Fruit fly (Drosophila melanogaster): ENCODE results near the gene dos.

dos gene

dm6 chr3L:2636023-2636968 is 47.1 kb downstream of the dos start (continued):
- TF ChIP-seq sc (optimal IDR thresholded peaks at IDR 0.05), result no peak
- no peak for TF ChIP-seq sc (GFP tag; optimal IDR thresholded peaks at IDR 0.05)
- TF ChIP-seq CG10979 (tag; optimal IDR thresholded peaks at IDR 0.05), result peak; percentile 29
- TF ChIP-seq chn (GFP tag; optimal IDR thresholded peaks at IDR 0.05), result no peak
- TF ChIP-seq Ravus (GFP tag; IDR thresholded peaks at IDR 0.05), result no peak
- peak; percentile 12 for TF ChIP-seq CG17829 (tag; optimal IDR thresholded peaks at IDR 0.05)
- TF ChIP-seq nau (GFP tag; optimal IDR thresholded peaks at IDR 0.05), result no peak
- TF ChIP-seq CG30431 (GFP tag; optimal IDR thresholded peaks at IDR 0.05), result no peak
- TF ChIP-seq h (optimal IDR thresholded peaks at IDR 0.05), result no peak
- TF ChIP-seq bsh (GFP tag; optimal IDR thresholded peaks at IDR 0.05), result no peak
- no peak for TF ChIP-seq Hsf (GFP tag; optimal IDR thresholded peaks at IDR 0.05)
- no peak for TF ChIP-seq CG31224 (GFP tag; IDR thresholded peaks at IDR 0.05)
- peak; percentile 7 for TF ChIP-seq lbe (GFP tag; optimal IDR thresholded peaks at IDR 0.05)
- peak; percentile 16 for TF ChIP-seq BtbVII (GFP tag; optimal IDR thresholded peaks at IDR 0.05)
- no peak for TF ChIP-seq CG16813 (GFP tag; IDR thresholded peaks at IDR 0.05; ENCODE audit: partially characterized antibody)
- TF ChIP-seq Usf (GFP tag; optimal IDR thresholded peaks at IDR 0.05), result no peak
- peak; percentile 29; the same call in 1 of the 3 replicates for TF ChIP-seq ase (GFP tag; IDR thresholded peaks at IDR 0.05)
- TF ChIP-seq org-1 (GFP tag; optimal IDR thresholded peaks at IDR 0.05), result no peak
- no peak for TF ChIP-seq CG14667 (GFP tag; IDR thresholded peaks at IDR 0.05)
- no peak for TF ChIP-seq pum (GFP tag; optimal IDR thresholded peaks at IDR 0.05)
- no peak for TF ChIP-seq CG42726 (GFP tag; IDR thresholded peaks at IDR 0.05; ENCODE audit: partially characterized antibody)
- no peak for TF ChIP-seq CG8765 (GFP tag; IDR thresholded peaks at IDR 0.05)
- no peak for TF ChIP-seq Hr3 (GFP tag; optimal IDR thresholded peaks at IDR 0.05)
- no peak for TF ChIP-seq Max (GFP tag; optimal IDR thresholded peaks at IDR 0.05)
- TF ChIP-seq CrebB (tag; optimal IDR thresholded peaks at IDR 0.05), result no peak
- no peak for TF ChIP-seq MTF-1 (GFP tag; optimal IDR thresholded peaks at IDR 0.05; ENCODE audit: borderline replicate concordance)
- no peak for TF ChIP-seq grn (GFP tag; optimal IDR thresholded peaks at IDR 0.05)
- no peak for TF ChIP-seq bbx (GFP tag; IDR thresholded peaks at IDR 0.05; ENCODE audit: partially characterized antibody)
- peak; percentile 46 for TF ChIP-seq Rfx (GFP tag; IDR thresholded peaks at IDR 0.05)
- TF ChIP-seq gcm2 (GFP tag; optimal IDR thresholded peaks at IDR 0.05), result no peak
- TF ChIP-seq ERR (GFP tag; optimal IDR thresholded peaks at IDR 0.05), result no peak
- 0 out of 2 replicates have a peak, but pooled peaks have one; percentile 21 for TF ChIP-seq Bgb (GFP tag; IDR thresholded peaks at IDR 0.05; ENCODE audit: partially characterized antibody)
- TF ChIP-seq Oli (tag; optimal IDR thresholded peaks at IDR 0.05), result peak; percentile 27
- no peak for TF ChIP-seq HmgD (GFP tag; optimal IDR thresholded peaks at IDR 0.05)
- no peak for TF ChIP-seq CG2678 (tag; optimal IDR thresholded peaks at IDR 0.05)
- no peak for TF ChIP-seq CG1233 (GFP tag; optimal IDR thresholded peaks at IDR 0.05)
- no peak for TF ChIP-seq TFAM (GFP tag; optimal IDR thresholded peaks at IDR 0.05)
- TF ChIP-seq CG8924 (tag; optimal IDR thresholded peaks at IDR 0.05), result no peak
- no peak for TF ChIP-seq ssp (GFP tag; IDR thresholded peaks at IDR 0.05)
- peak; percentile 35 for TF ChIP-seq CG18599 (GFP tag; optimal IDR thresholded peaks at IDR 0.05)
- no peak for TF ChIP-seq CG11247 (GFP tag; IDR thresholded peaks at IDR 0.05)
- TF ChIP-seq pho (GFP tag; optimal IDR thresholded peaks at IDR 0.05), result no peak
- TF ChIP-seq hth (optimal IDR thresholded peaks at IDR 0.05), result no peak
- TF ChIP-seq CG10267 (tag; optimal IDR thresholded peaks at IDR 0.05), result no peak
- no peak for TF ChIP-seq CG15696 (tag; optimal IDR thresholded peaks at IDR 0.05)
- TF ChIP-seq sima (GFP tag; optimal IDR thresholded peaks at IDR 0.05), result no peak
- TF ChIP-seq CG32772 (GFP tag; IDR thresholded peaks at IDR 0.05), result no peak
- TF ChIP-seq BEAF-32 (GFP tag; optimal IDR thresholded peaks at IDR 0.05), result no peak
- peak; percentile 47; the same call in 1 of the 2 replicates for TF ChIP-seq Xrp1 (GFP tag; IDR thresholded peaks at IDR 0.05)
- no peak for TF ChIP-seq al (GFP tag; IDR thresholded peaks at IDR 0.05)
